Worm (Caenorhabditis elegans) whole organism, L2 larva: Measurements from ENCODE around the gene Y38F1A.2.

Experiments used
- C34F6.9 ChIP-seq: fragments of 150-350 bp; optimal IDR thresholded peaks from 2 replicates; lab custom pipeline; 2014; ENCODE audit warnings: missing biosample characterization, missing genetic modification characterization
- R02D3.7 ChIP-seq: fragments of 150-350 bp; optimal IDR thresholded peaks from 2 replicates; lab custom pipeline; 2014; ENCODE audit warnings: missing biosample characterization, missing genetic modification characterization
- Y55F3AM.14 ChIP-seq: fragments of 200-800 bp; sonication (Bioruptor generic); optimal IDR thresholded peaks from 2 replicates; lab custom pipeline; 2018; ENCODE audit warnings: mild to moderate bottlenecking, missing genetic modification characterization, missing compliant biosample characterization
- blmp-1 ChIP-seq: sonication (generic microtip); optimal IDR thresholded peaks from 2 replicates; lab custom pipeline; 2017; ENCODE audit warnings: missing genetic modification characterization, mild to moderate bottlenecking, missing compliant biosample characterization, antibody characterized with exemption, moderate library complexity; ENCODE audit not compliant: insufficient read depth
- ceh-16 ChIP-seq: fragments of 150-350 bp; optimal IDR thresholded peaks from 2 replicates; lab custom pipeline; 2014; ENCODE audit warnings: missing biosample characterization, missing genetic modification characterization
- ceh-82 ChIP-seq: fragments of 150-350 bp; optimal IDR thresholded peaks from 2 replicates; lab custom pipeline; 2014; ENCODE audit warnings: missing biosample characterization, missing genetic modification characterization
- dmd-4 ChIP-seq: sonication (generic microtip); optimal IDR thresholded peaks from 2 replicates; lab custom pipeline; 2017; ENCODE audit warnings: missing biosample characterization, missing genetic modification characterization
- egl-27 ChIP-seq: sonication (generic microtip); optimal IDR thresholded peaks from 3 replicates; lab custom pipeline; 2017; ENCODE audit warnings: missing biosample characterization, missing genetic modification reagents, missing genetic modification characterization
- elt-1 ChIP-seq: fragments of 150-350 bp; optimal IDR thresholded peaks from 2 replicates; lab custom pipeline; 2014; ENCODE audit warnings: missing biosample characterization, missing genetic modification characterization
- elt-3 ChIP-seq: sonication (generic microtip); optimal IDR thresholded peaks from 2 replicates; lab custom pipeline; 2017; ENCODE audit warnings: missing biosample characterization, missing genetic modification characterization
- fos-1 ChIP-seq: fragments of 150-350 bp; optimal IDR thresholded peaks from 2 replicates; lab custom pipeline; 2014; ENCODE audit warnings: missing biosample characterization, missing genetic modification characterization
- gmeb-1 ChIP-seq: fragments of 150-350 bp; optimal IDR thresholded peaks from 2 replicates; lab custom pipeline; 2014; ENCODE audit warnings: missing biosample characterization, missing genetic modification characterization
- lin-11 ChIP-seq: fragments of 150-350 bp; sonication (generic microtip); optimal IDR thresholded peaks from 2 replicates; lab custom pipeline; 2014; ENCODE audit warnings: missing biosample characterization, missing genetic modification characterization, inconsistent platforms, mixed read lengths
- lin-13 ChIP-seq: fragments of 150-350 bp; optimal IDR thresholded peaks from 2 replicates; lab custom pipeline; 2014; ENCODE audit warnings: missing biosample characterization, missing genetic modification reagents, missing genetic modification characterization
- lsy-2 ChIP-seq, 2 experiments: fragments of 150-350 bp in 1 of 2; sonication (generic microtip) in 1 of 2; optimal IDR thresholded peaks; 2 replicates each; lab custom pipeline; 2014 to 2017; ENCODE audit warnings: missing biosample characterization in 2 of 2, missing genetic modification characterization in 2 of 2
- mab-5 ChIP-seq: fragments of 150-350 bp; optimal IDR thresholded peaks from 2 replicates; lab custom pipeline; 2014; ENCODE audit warnings: missing biosample characterization, missing genetic modification characterization
- mbf-1 ChIP-seq: sonication (generic microtip); optimal IDR thresholded peaks from 2 replicates; lab custom pipeline; 2017; ENCODE audit warnings: missing biosample characterization, missing genetic modification characterization
- mdl-1 ChIP-seq, 2 experiments: fragments of 150-350 bp in 1 of 2; sonication (generic microtip) in 1 of 2; optimal IDR thresholded peaks; 2 replicates each; lab custom pipeline; 2017; ENCODE audit warnings: missing biosample characterization in 2 of 2, missing genetic modification characterization in 2 of 2
- nhr-10 ChIP-seq: sonication (generic microtip); optimal IDR thresholded peaks from 2 replicates; lab custom pipeline; 2017; ENCODE audit warnings: missing biosample characterization, missing genetic modification characterization
- nhr-129 ChIP-seq: fragments of 150-350 bp; optimal IDR thresholded peaks from 2 replicates; lab custom pipeline; 2014; ENCODE audit warnings: missing biosample characterization, missing genetic modification characterization
- nhr-21 ChIP-seq: fragments of 150-350 bp; optimal IDR thresholded peaks from 2 replicates; lab custom pipeline; 2014; ENCODE audit warnings: missing biosample characterization, missing genetic modification characterization
- nhr-23 ChIP-seq: fragments of 150-350 bp; optimal IDR thresholded peaks from 2 replicates; lab custom pipeline; 2014; ENCODE audit warnings: missing biosample characterization, missing genetic modification reagents, missing genetic modification characterization
- nhr-6 ChIP-seq: fragments of 150-350 bp; optimal IDR thresholded peaks from 2 replicates; lab custom pipeline; 2014; ENCODE audit warnings: missing biosample characterization, missing genetic modification characterization
- nhr-77 ChIP-seq: fragments of 150-350 bp; optimal IDR thresholded peaks from 2 replicates; lab custom pipeline; 2014; ENCODE audit warnings: missing biosample characterization, missing genetic modification characterization
- skn-1 ChIP-seq: sonication (generic microtip); optimal IDR thresholded peaks from 2 replicates; lab custom pipeline; 2017; ENCODE audit warnings: missing biosample characterization, missing genetic modification characterization
- sma-3 ChIP-seq: sonication (generic microtip); optimal IDR thresholded peaks from 2 replicates; lab custom pipeline; 2016; ENCODE audit warnings: missing genetic modification reagents, missing genetic modification characterization, missing compliant biosample characterization
- sma-9 ChIP-seq, 2 experiments: fragments of 150-350 bp in 1 of 2; sonication (generic microtip) in 1 of 2; optimal IDR thresholded peaks; 2 replicates each; lab custom pipeline; 2014 to 2016; ENCODE audit warnings: missing genetic modification characterization in 2 of 2, mild to moderate bottlenecking in 1 of 2, missing biosample characterization in 1 of 2, missing compliant biosample characterization in 1 of 2, missing genetic modification reagents in 1 of 2, moderate library complexity in 1 of 2
- snpc-4 ChIP-seq: fragments of 150-350 bp; optimal IDR thresholded peaks from 2 replicates; lab custom pipeline; 2014; ENCODE audit warnings: missing biosample characterization, missing genetic modification characterization
- unc-39 ChIP-seq: fragments of 150-350 bp; optimal IDR thresholded peaks from 2 replicates; lab custom pipeline; 2014; ENCODE audit warnings: missing biosample characterization, missing genetic modification characterization
- unc-55 ChIP-seq: fragments of 150-350 bp; sonication (generic microtip); optimal IDR thresholded peaks from 3 replicates; lab custom pipeline; 2014; ENCODE audit warnings: missing biosample characterization, missing genetic modification reagents, missing genetic modification characterization
- unc-62 ChIP-seq: fragments of 150-350 bp; optimal IDR thresholded peaks from 2 replicates; lab custom pipeline; 2014; ENCODE audit warnings: missing biosample characterization, missing genetic modification reagents, missing genetic modification characterization
- zag-1 ChIP-seq: fragments of 150-350 bp; optimal IDR thresholded peaks from 2 replicates; lab custom pipeline; 2014; ENCODE audit warnings: missing biosample characterization, missing genetic modification characterization
- ztf-1 ChIP-seq: fragments of 200-800 bp; sonication (Bioruptor generic); conservative IDR thresholded peaks from 2 replicates; pipeline ENCODE4 v1.3.6; 2022; ENCODE audit warnings: missing genetic modification characterization, missing compliant biosample characterization
- ztf-4 ChIP-seq: fragments of 150-350 bp; optimal IDR thresholded peaks from 2 replicates; lab custom pipeline; 2014; ENCODE audit warnings: missing biosample characterization, missing genetic modification characterization

Gene Y38F1A.2

DNA sequence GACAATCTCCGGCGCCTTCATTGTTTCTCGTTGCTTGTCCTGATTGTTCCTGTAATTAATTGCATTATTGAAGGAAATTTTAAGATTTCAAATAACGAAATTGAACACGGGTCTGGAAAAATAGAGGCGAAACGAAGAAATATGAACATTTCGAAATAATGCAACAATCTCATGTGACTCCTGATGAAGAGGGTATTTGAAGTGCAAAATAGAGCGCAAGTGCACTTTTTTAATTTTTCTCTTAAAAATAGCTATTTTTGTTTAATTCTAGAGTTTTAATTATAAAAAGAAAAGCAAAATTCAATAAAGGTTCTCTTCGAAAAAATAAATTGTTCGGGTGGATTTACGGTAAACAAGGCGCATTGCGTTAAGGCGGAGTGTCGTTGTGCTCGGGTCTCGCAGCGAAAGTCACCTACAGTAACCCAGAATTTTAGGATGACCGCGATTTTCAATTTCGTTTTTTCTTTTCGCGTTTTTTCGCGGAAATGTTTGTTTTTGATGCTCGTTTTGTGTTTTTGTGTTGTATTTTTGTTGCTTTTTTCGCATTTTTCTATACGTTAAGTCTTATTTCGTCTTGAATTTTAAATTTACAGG is 35.7 kb upstream of the Y38F1A.2 start, which contains the start of the genes F58G1.2 and wago-4:
F58G1.2 (minus strand) TSS at position 51 of the 594 bp plus-strand sequence.
wago-4 (plus strand) TSS at position 592 of the 594 bp plus-strand sequence.
- no peak for TF ChIP-seq dmd-4 (tag; lab: Kevin White, UChicago)
- TF ChIP-seq nhr-77 (tag; lab: Kevin White, UChicago): no peak
- no peak for TF ChIP-seq ztf-1 (GFP tag; lab: Robert Waterston, UW)
- TF ChIP-seq egl-27: no peak
- TF ChIP-seq lsy-2 (tag; optimal IDR thresholded peaks at IDR 0.05; lab: Kevin White, UChicago): peak; percentile 34 to 88
- no peak for TF ChIP-seq elt-3
- TF ChIP-seq R02D3.7 (tag; lab: Kevin White, UChicago): peak; percentile 71
- TF ChIP-seq unc-55 (GFP tag; lab: Kevin White, UChicago): peak; percentile 56
- no peak for TF ChIP-seq nhr-21 (tag; lab: Kevin White, UChicago)
- no peak for TF ChIP-seq snpc-4 (tag; lab: Kevin White, UChicago)
- no peak for TF ChIP-seq blmp-1 (tag; lab: Kevin White, UChicago)
- no peak for TF ChIP-seq lin-13 (GFP tag; lab: Kevin White, UChicago)

- TF ChIP-seq mab-5 (tag; lab: Kevin White, UChicago): no peak
- TF ChIP-seq fos-1 (tag; lab: Kevin White, UChicago): no peak
- TF ChIP-seq ceh-16 (tag; lab: Kevin White, UChicago): no peak
- no peak for TF ChIP-seq sma-3 (GFP tag; lab: Kevin White, UChicago)
- TF ChIP-seq nhr-21 (tag; lab: Kevin White, UChicago): no peak
These were observed 33.3 kb upstream of the Y38F1A.2 start for ce11 chrII:12921478-12921877.

DNA sequence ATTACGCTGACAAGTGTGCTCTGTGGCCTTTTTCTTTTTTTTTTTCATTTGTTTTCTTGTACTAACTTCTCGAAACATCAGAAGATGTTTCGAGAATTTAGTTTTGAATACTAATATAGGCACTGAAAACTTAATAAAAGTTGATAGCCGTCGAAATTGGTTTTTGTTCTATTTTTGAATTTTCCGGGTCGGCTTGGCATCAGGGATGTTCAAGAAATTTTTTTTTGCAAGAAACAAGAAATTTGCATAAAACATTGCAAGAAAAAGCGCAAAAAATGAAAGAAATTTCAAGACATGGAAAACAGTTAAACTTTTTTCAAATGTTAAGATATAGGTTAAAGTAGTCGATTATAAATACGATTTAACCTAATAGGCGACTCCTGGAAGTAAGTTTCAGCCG is 31.5 kb upstream of the Y38F1A.2 start:
- no peak for TF ChIP-seq zag-1 (tag; lab: Kevin White, UChicago)
- TF ChIP-seq nhr-129 (tag; lab: Kevin White, UChicago): no peak
- no peak for TF ChIP-seq unc-62 (GFP tag; lab: Kevin White, UChicago)
- no peak for TF ChIP-seq gmeb-1 (tag; lab: Kevin White, UChicago)
- TF ChIP-seq ztf-4: no peak
- no peak for TF ChIP-seq mdl-1 (tag; optimal IDR thresholded peaks at IDR 0.05; lab: Kevin White, UChicago)
- no peak for TF ChIP-seq lin-11 (tag; lab: Kevin White, UChicago)
- TF ChIP-seq nhr-6: no peak
- TF ChIP-seq C34F6.9 (tag; lab: Kevin White, UChicago): no peak
- no peak for TF ChIP-seq sma-3 (GFP tag; lab: Kevin White, UChicago)
- no peak for TF ChIP-seq lin-13 (GFP tag; lab: Kevin White, UChicago)
- no peak for TF ChIP-seq ceh-82 (tag; lab: Kevin White, UChicago)
- TF ChIP-seq, all 48 proteins: peak for 0

DNA sequence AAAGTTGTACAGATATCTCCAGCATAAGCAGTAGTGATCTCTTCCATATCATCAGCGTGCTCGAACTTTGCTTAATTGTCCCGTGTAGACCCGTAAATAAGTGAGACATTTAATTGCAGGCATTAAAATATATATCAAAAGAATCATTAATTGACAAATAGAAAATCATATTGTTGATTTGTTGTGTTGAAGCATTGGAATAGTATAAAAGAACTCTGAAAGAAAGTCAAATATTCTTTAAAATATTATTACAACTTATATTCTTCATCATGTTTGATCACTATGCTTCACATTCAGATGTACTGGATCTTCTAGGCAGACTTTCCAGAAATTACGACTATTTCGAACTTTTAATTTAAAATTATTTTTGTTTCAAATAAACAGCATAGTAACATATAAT is 29.2 kb upstream of the Y38F1A.2 start, which contains the start of gene F58G1.8:
F58G1.8 (minus strand) TSS at position 101 of the 400 bp plus-strand sequence.
- no peak for TF ChIP-seq unc-39
- TF ChIP-seq nhr-23 (tag; lab: Kevin White, UChicago): no peak
- TF ChIP-seq lin-11 (tag; lab: Kevin White, UChicago): no peak
- TF ChIP-seq sma-9 (GFP tag; optimal IDR thresholded peaks at IDR 0.05; lab: Kevin White, UChicago): no peak
- TF ChIP-seq sma-9 (tag; optimal IDR thresholded peaks at IDR 0.05; lab: Kevin White, UChicago): no peak
- no peak for TF ChIP-seq mbf-1
- no peak for TF ChIP-seq skn-1 (tag; lab: Kevin White, UChicago)
- no peak for TF ChIP-seq nhr-6
- no peak for TF ChIP-seq C34F6.9 (tag; lab: Kevin White, UChicago)
- TF ChIP-seq lsy-2 (tag; optimal IDR thresholded peaks at IDR 0.05; lab: Kevin White, UChicago): no peak
- TF ChIP-seq ceh-16 (tag; lab: Kevin White, UChicago): no peak
- TF ChIP-seq Y55F3AM.14 (GFP tag; lab: Kevin White, UChicago): no peak
- no peak for TF ChIP-seq elt-3
- no peak for TF ChIP-seq ztf-4
- TF ChIP-seq elt-1: no peak
- TF ChIP-seq nhr-10 (tag; lab: Kevin White, UChicago): no peak
